Fruit fly (Drosophila melanogaster): ENCODE results near the gene dpr11.

dpr11 gene

DNA sequence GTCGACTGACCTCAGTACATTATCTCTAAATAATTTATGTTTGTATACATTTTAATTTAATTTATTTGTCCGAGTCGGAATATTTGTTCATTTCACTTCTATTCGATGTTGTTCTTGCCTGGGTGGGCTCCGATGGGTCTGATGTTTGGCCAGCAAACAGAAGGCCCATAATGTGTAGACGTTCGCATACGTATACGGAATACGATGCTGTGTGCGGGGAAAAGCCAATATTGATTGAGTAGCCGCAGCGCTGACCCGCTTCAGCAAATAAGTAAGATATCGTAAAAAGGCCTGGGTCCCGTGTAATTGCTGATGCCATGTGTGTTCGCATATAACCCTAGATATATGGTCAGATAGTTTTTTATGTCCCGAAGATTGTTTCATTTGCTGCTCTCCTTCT, 88.7 kb downstream of the dpr11 start (continued):
- TF ChIP-seq CG31365 (tag; optimal IDR thresholded peaks at IDR 0.05): no peak
- TF ChIP-seq ttk (GFP tag; IDR thresholded peaks at IDR 0.05): no peak
- TF ChIP-seq CG4820 (GFP tag; optimal IDR thresholded peaks at IDR 0.05): peak; percentile 1
- TF ChIP-seq ATbp (GFP tag; optimal IDR thresholded peaks at IDR 0.05): peak; percentile 59
- TF ChIP-seq CG1602 (GFP tag; optimal IDR thresholded peaks at IDR 0.05): peak; percentile 12
- TF ChIP-seq prd (optimal IDR thresholded peaks at IDR 0.05): no peak
- peak; percentile 46; the same call in 1 of the 3 replicates for TF ChIP-seq prd (GFP tag; IDR thresholded peaks at IDR 0.05)
- peak; percentile 40 for TF ChIP-seq Hsf (GFP tag; optimal IDR thresholded peaks at IDR 0.05)
- TF ChIP-seq Mes4 (GFP tag; optimal IDR thresholded peaks at IDR 0.05): peak; percentile 47
- peak; percentile 34 for TF ChIP-seq CG16815 (GFP tag; optimal IDR thresholded peaks at IDR 0.05)
- no peak for TF ChIP-seq CG10979 (tag; optimal IDR thresholded peaks at IDR 0.05)
- peak; percentile 62 for TF ChIP-seq CG12942 (GFP tag; optimal IDR thresholded peaks at IDR 0.05)
- TF ChIP-seq zfh1 (GFP tag; IDR thresholded peaks at IDR 0.05): peak; percentile 57; the same call in 2 of the 3 replicates
- TF ChIP-seq ind (GFP tag; optimal IDR thresholded peaks at IDR 0.05): no peak
- TF ChIP-seq CG12659 (GFP tag; optimal IDR thresholded peaks at IDR 0.05): no peak
- TF ChIP-seq CG2678 (tag; optimal IDR thresholded peaks at IDR 0.05): peak; percentile 58
- no peak for TF ChIP-seq CG9215 (GFP tag; IDR thresholded peaks at IDR 0.05)
- no peak for TF ChIP-seq CG30403 (GFP tag; optimal IDR thresholded peaks at IDR 0.05)
- peak; percentile 7 for TF ChIP-seq HmgZ (tag; optimal IDR thresholded peaks at IDR 0.05)
- no peak for TF ChIP-seq CG10565 (GFP tag; optimal IDR thresholded peaks at IDR 0.05)
- TF ChIP-seq ranshi (GFP tag; IDR thresholded peaks at IDR 0.05): no peak
- no peak for TF ChIP-seq CG34422 (GFP tag; IDR thresholded peaks at IDR 0.05)
- TF ChIP-seq CG10431 (GFP tag; optimal IDR thresholded peaks at IDR 0.05): peak; percentile 16
- no peak for TF ChIP-seq CG15269 (tag; optimal IDR thresholded peaks at IDR 0.05)
- no peak for TF ChIP-seq CG17829 (tag; optimal IDR thresholded peaks at IDR 0.05)
- TF ChIP-seq CkIIα-i1 (GFP tag; IDR thresholded peaks at IDR 0.05): no peak
- no peak for TF ChIP-seq Rfx (GFP tag; IDR thresholded peaks at IDR 0.05)
- TF ChIP-seq onecut (GFP tag; IDR thresholded peaks at IDR 0.05): peak; percentile 63
- peak; percentile 96 for TF ChIP-seq sens (GFP tag)
- peak; percentile 15 for TF ChIP-seq jumu (GFP tag; optimal IDR thresholded peaks at IDR 0.05)
- peak; percentile 3 for TF ChIP-seq CG8281 (tag; optimal IDR thresholded peaks at IDR 0.05)
- no peak for TF ChIP-seq sisA (GFP tag; IDR thresholded peaks at IDR 0.05)
- TF ChIP-seq BEAF-32 (GFP tag; optimal IDR thresholded peaks at IDR 0.05): no peak
- no peak for TF ChIP-seq zfh2 (GFP tag; optimal IDR thresholded peaks at IDR 0.05)
- TF ChIP-seq Pdp1 (GFP tag; optimal IDR thresholded peaks at IDR 0.05): peak in 1 of 2 experiments; percentile 28
- TF ChIP-seq CG7357 (GFP tag; IDR thresholded peaks at IDR 0.05): no peak
- peak; percentile 22 for TF ChIP-seq trem (tag; optimal IDR thresholded peaks at IDR 0.05)
- TF ChIP-seq CG7839 (tag; optimal IDR thresholded peaks at IDR 0.05): peak; percentile 42
- TF ChIP-seq da (GFP tag; optimal IDR thresholded peaks at IDR 0.05): peak; percentile 29
- no peak for TF ChIP-seq Six4 (GFP tag; optimal IDR thresholded peaks at IDR 0.05)
- no peak for TF ChIP-seq CG12155 (GFP tag; optimal IDR thresholded peaks at IDR 0.05)
- peak; percentile 15 for TF ChIP-seq Camta (GFP tag; optimal IDR thresholded peaks at IDR 0.05)
- no peak for TF ChIP-seq CG7745 (tag; optimal IDR thresholded peaks at IDR 0.05)
- TF ChIP-seq Fer1 (GFP tag; optimal IDR thresholded peaks at IDR 0.05): no peak
- TF ChIP-seq Hr51 (GFP tag; optimal IDR thresholded peaks at IDR 0.05): peak in 1 of 2 experiments; percentile 1
- no peak for TF ChIP-seq CG43689 (GFP tag; IDR thresholded peaks at IDR 0.05)
- TF ChIP-seq CG2116 (GFP tag; optimal IDR thresholded peaks at IDR 0.05): peak; percentile 7
- no peak for TF ChIP-seq bowl (GFP tag; IDR thresholded peaks at IDR 0.05)
- TF ChIP-seq CG13775 (GFP tag; optimal IDR thresholded peaks at IDR 0.05): peak; percentile 45
- no peak for TF ChIP-seq peb (GFP tag; IDR thresholded peaks at IDR 0.05)
- peak; percentile 82 for TF ChIP-seq CG6813 (GFP tag; optimal IDR thresholded peaks at IDR 0.05)
- TF ChIP-seq danr (GFP tag; IDR thresholded peaks at IDR 0.05): no peak
